Worm (Caenorhabditis elegans): ENCODE measurements around the gene daf-4.

The daf-4 gene

ce11 chrIII:5663933-5664332 is 39.0 kb downstream of the daf-4 start, which contains the start of gene par-3:
Gene par-3, plus strand, starts transcription at chrIII:5664233.
- TF ChIP-seq unc-62 (GFP tag; optimal IDR thresholded peaks at IDR 0.05): no peak

DNA sequence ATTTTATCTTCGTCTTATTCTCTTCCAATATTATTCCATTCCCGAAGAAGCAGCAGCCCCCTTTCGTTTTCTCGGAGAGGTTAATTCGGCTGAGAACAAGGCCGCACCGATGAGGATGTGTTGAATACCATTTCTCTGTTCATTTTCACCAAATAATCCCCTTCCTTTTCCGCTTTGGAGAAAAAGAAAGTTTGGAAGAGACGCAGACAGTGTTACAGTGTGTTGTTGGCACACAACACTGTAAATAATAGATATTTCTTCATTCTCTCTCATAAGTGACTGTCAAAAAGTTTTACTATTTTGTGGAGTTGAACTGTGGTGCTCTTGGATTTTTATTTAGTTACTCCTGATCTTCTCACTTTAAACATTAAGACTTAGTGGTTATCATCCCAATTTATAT is 40.3 kb downstream of the daf-4 start:
- TF ChIP-seq unc-62 (GFP tag; optimal IDR thresholded peaks at IDR 0.05): no peak

- TF ChIP-seq unc-62 (GFP tag; optimal IDR thresholded peaks at IDR 0.05): no peak
Observed at ce11 chrIII:5665710-5666109, 40.8 kb downstream of the daf-4 start.

DNA sequence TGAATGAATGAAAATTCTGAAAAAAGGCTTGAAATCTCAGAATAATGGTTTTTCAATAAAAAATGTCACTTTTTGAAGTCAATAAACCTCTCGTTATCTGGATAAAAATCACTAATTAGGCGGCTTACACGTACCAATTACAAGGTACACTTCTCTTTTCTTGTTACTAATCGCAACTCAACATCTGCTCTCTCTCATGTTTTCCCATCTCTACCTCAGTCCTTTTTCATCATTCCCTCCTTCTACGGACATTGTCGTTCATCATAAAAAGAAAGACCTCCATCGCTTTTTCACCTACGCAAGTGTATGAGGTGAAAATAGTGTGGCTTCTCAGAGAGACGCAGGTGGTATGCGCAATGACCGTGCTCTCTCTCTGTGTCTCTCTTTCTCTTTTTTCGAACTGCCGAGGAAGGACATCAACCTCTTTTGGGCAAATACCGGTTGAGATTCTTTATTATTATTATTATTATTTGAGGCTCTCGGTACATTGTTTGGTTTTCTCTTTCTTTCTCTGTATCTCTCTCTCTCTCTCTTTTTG is 43.1 kb downstream of the daf-4 start:
- no peak for TF ChIP-seq unc-62 (GFP tag; optimal IDR thresholded peaks at IDR 0.05)

DNA sequence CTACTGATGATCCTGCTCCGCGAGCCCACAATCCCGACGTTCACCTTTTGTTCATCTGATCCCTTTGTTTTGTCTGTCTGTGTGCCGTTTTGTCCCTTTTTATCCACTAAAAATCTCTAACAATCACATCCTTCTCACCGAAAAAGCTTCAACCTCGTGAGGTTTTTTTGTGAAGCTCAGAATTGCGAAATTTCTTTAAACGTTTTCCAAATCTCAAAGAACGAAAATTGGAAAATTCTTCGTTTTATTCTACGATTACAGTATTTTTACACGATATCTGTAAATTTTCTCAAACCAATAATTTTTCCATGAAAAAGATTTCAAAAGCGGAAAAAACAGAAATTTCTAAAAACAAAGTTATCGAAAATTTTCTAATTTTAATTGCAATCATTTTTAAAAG is 49.3 kb downstream of the daf-4 start:
- no peak for TF ChIP-seq unc-62 (GFP tag; optimal IDR thresholded peaks at IDR 0.05)

- TF ChIP-seq unc-62 (GFP tag; optimal IDR thresholded peaks at IDR 0.05): no peak
Observed at ce11 chrIII:5675384-5675984, 50.5 kb downstream of the daf-4 start.

DNA sequence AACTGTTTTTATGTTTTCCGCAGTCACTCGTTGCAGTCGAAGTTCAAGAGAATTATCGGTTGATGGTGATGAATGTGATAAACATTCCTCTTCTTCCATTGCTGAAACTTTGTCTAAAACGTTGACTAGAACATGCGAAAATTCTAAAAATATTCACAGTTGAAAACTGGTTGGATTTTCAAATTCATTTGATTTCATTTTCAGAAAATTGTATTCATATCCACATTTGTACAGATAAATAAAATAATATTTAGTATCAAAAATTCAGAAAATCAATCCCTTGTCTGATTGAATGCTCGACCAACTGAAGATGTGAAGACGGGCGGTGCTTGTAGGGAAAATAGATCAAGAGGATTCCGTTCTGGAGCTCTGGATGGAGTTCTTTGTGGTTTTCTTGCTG is 52.9 kb downstream of the daf-4 start, which contains the start of gene F54E7.9:
TSS of gene F54E7.9 (minus strand) at position 101 of the 400 bp plus-strand sequence.
- no peak for TF ChIP-seq unc-62 (GFP tag; optimal IDR thresholded peaks at IDR 0.05)

DNA sequence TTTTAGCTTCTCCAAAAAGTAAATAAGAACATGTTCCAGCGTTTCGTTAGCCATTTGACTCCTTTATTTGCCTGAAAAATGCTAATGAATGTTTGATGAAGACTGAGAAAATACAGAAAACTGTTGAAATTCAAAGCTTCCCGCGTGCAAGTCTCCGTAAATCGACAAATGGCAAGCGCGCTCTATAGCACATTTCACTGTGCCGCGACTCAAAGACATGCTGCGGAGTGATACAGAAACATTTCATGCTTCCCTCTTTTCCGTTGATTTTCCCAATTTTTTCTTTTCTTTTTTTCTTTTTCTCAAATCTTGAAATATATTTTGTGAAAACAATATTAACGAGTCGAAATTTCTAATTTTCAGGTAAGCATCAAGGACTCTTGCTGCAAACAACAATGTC is 54.0 kb downstream of the daf-4 start, which contains the start of the genes ska-3 and rps-12:
TSS of gene ska-3 (minus strand) at position 71 of the 400 bp plus-strand sequence.
TSS of gene rps-12 (plus strand) at position 364 of the 400 bp plus-strand sequence.
- no peak for TF ChIP-seq unc-62 (GFP tag; optimal IDR thresholded peaks at IDR 0.05)

ce11 chrIII:5680141-5680540 is 55.2 kb downstream of the daf-4 start, which contains the start of gene pst-2:
Gene pst-2, plus strand, starts transcription at chrIII:5680433.
- no peak for TF ChIP-seq unc-62 (GFP tag; optimal IDR thresholded peaks at IDR 0.05)
